Fruit fly (Drosophila melanogaster) whole organism, adult: Measurements from ENCODE around the gene CG17036.

ENCODE experiments used
- CG14711 ChIP-seq: fragments of 200-800 bp; sonication (Bioruptor generic); optimal IDR thresholded peaks from 2 replicates; lab custom pipeline; 2018; ENCODE audit warnings: missing biosample characterization, mild to moderate bottlenecking, missing genetic modification characterization, moderate library complexity
- CG5204 ChIP-seq: fragments of 200-800 bp; sonication (Bioruptor generic); optimal IDR thresholded peaks from 2 replicates; lab custom pipeline; 2016; ENCODE audit warnings: missing biosample characterization, missing genetic modification characterization
- Crg-1 ChIP-seq: fragments of 200-800 bp; sonication (Bioruptor generic); optimal IDR thresholded peaks from 2 replicates; lab custom pipeline; 2016; ENCODE audit warnings: missing biosample characterization, missing genetic modification characterization
- Hr96 ChIP-seq: fragments of 200-800 bp; sonication (Bioruptor generic); optimal IDR thresholded peaks from 2 replicates; lab custom pipeline; 2016; ENCODE audit warnings: missing biosample characterization, missing genetic modification characterization
- cic ChIP-seq: fragments of 200-800 bp; sonication (Bioruptor generic); optimal IDR thresholded peaks from 2 replicates; lab custom pipeline; 2017; ENCODE audit warnings: missing biosample characterization, mild to moderate bottlenecking, missing genetic modification characterization, moderate library complexity
- cnc ChIP-seq, 2 experiments: fragments of >200 bp; optimal IDR thresholded peaks; 2 replicates each; lab custom pipeline; 2017
- pad ChIP-seq: fragments of 200-800 bp; sonication (Bioruptor generic); optimal IDR thresholded peaks from 3 replicates; lab custom pipeline; 2017; ENCODE audit warnings: missing biosample characterization, missing genetic modification characterization, mild to moderate bottlenecking, moderate library complexity, missing genetic modification reagents
- tj ChIP-seq: fragments of 200-800 bp; sonication (Bioruptor generic); optimal IDR thresholded peaks from 3 replicates; lab custom pipeline; 2017; ENCODE audit warnings: missing biosample characterization, mild to moderate bottlenecking, missing genetic modification characterization, moderate library complexity
- toe ChIP-seq: fragments of 200-800 bp; sonication (Bioruptor generic); optimal IDR thresholded peaks from 2 replicates; lab custom pipeline; 2016; ENCODE audit warnings: missing biosample characterization, missing genetic modification characterization

dm6 chr2L:12651040-12651439 is 49.5 kb downstream of the CG17036 start:
- TF ChIP-seq cnc (optimal IDR thresholded peaks at IDR 0.05; lab: Kevin White, UChicago): no peak
- TF ChIP-seq pad (GFP tag; lab: Kevin White, UChicago): no peak
- TF ChIP-seq toe (GFP tag; lab: Kevin White, UChicago): no peak
- TF ChIP-seq Hr96: no peak
- TF ChIP-seq cic (GFP tag; lab: Kevin White, UChicago): no peak
- no peak for TF ChIP-seq CG14711 (tag; lab: Kevin White, UChicago)
- no peak for TF ChIP-seq CG5204 (GFP tag; lab: Kevin White, UChicago)
- TF ChIP-seq tj (GFP tag; lab: Kevin White, UChicago): no peak
- no peak for TF ChIP-seq Crg-1 (GFP tag; lab: Kevin White, UChicago)
